Worm (Caenorhabditis elegans) whole organism, L4 larva: ENCODE results near the gene twk-11.

Source experiments
- R02D3.7 ChIP-seq: fragments of 150-350 bp; sonication (generic microtip); optimal IDR thresholded peaks from 3 replicates; lab custom pipeline; 2014; ENCODE audit warnings: missing biosample characterization, missing genetic modification characterization
- ces-1 ChIP-seq: fragments of 150-350 bp; sonication (generic microtip); optimal IDR thresholded peaks from 4 replicates; lab custom pipeline; 2014; ENCODE audit warnings: missing biosample characterization, missing genetic modification reagents, missing genetic modification characterization
- egl-27 ChIP-seq: sonication (generic microtip); optimal IDR thresholded peaks from 3 replicates; lab custom pipeline; 2017; ENCODE audit warnings: missing biosample characterization, missing genetic modification reagents, missing genetic modification characterization
- hlh-30 ChIP-seq: sonication (generic microtip); optimal IDR thresholded peaks from 2 replicates; lab custom pipeline; 2017; ENCODE audit warnings: antibody characterized with exemption, mild to moderate bottlenecking, missing genetic modification characterization, missing compliant biosample characterization; ENCODE audit not compliant: insufficient read depth
- lin-39 ChIP-seq: fragments of 150-350 bp; optimal IDR thresholded peaks from 2 replicates; lab custom pipeline; 2014; ENCODE audit warnings: missing biosample characterization, missing genetic modification reagents, missing genetic modification characterization
- nhr-41 ChIP-seq: fragments of 200-800 bp; sonication (Bioruptor generic); IDR thresholded peaks from 2 replicates; pipeline ENCODE4 v1.3.6; 2022; ENCODE audit warnings: missing genetic modification reagents, missing genetic modification characterization, missing compliant biosample characterization
- nhr-48 ChIP-seq: sonication (generic microtip); optimal IDR thresholded peaks from 2 replicates; lab custom pipeline; 2016; ENCODE audit warnings: mild to moderate bottlenecking, missing genetic modification characterization, missing compliant biosample characterization
- pha-4 ChIP-seq, 2 experiments: fragments of 150-350 bp in 1 of 2; fragments of 200-800 bp in 1 of 2; sonication (Bioruptor generic) in 1 of 2; IDR thresholded peaks in 1 of 2; optimal IDR thresholded peaks in 1 of 2; 2 replicates each; pipeline versions ENCODE4 v1.3.6 to Lab custom; 2014 to 2022; ENCODE audit warnings: missing genetic modification characterization in 2 of 2, missing genetic modification reagents in 2 of 2, missing biosample characterization in 1 of 2, missing compliant biosample characterization in 1 of 2
- unc-39 ChIP-seq: sonication (generic microtip); optimal IDR thresholded peaks from 2 replicates; lab custom pipeline; 2017; ENCODE audit warnings: missing biosample characterization, missing genetic modification characterization
- ztf-11 ChIP-seq: fragments of 150-350 bp; optimal IDR thresholded peaks from 2 replicates; lab custom pipeline; 2014; ENCODE audit warnings: missing biosample characterization, missing genetic modification characterization

- TF ChIP-seq ztf-11 (tag; lab: Kevin White, UChicago) (no peak), hlh-30 (tag; lab: Kevin White, UChicago) (no peak), ces-1 (GFP tag; lab: Kevin White, UChicago) (no peak), nhr-41 (GFP tag; lab: Robert Waterston, UW) (no peak), pha-4 (GFP tag; IDR thresholded peaks at IDR 0.05; lab: Robert Waterston, UW) (no peak), pha-4 (tag; optimal IDR thresholded peaks at IDR 0.05; lab: Kevin White, UChicago) (no peak), R02D3.7 (tag; lab: Kevin White, UChicago) (no peak), egl-27 (tag; lab: Kevin White, UChicago) (no peak), unc-39 (no peak), lin-39 (tag; lab: Kevin White, UChicago) (no peak), nhr-48 (tag; lab: Kevin White, UChicago) (no peak)
Observed at ce11 chrV:6997041-6997552, 39.3 kb downstream of the twk-11 start, which contains the start of gene nhr-107.
